Fruit fly (Drosophila melanogaster) whole organism, embryonic: ENCODE data around the gene CG9030.

ENCODE experiments used
- Ada2b ChIP-seq: fragments of 200-800 bp; sonication (Bioruptor generic); IDR thresholded peaks from 2 replicates; pipeline ENCODE4 v1.3.6; 2022; ENCODE audit warnings: missing biosample characterization, missing genetic modification characterization
- B-H1 ChIP-seq: fragments of 200-800 bp; sonication (Bioruptor generic); IDR thresholded peaks from 3 replicates; pipeline ENCODE4 v1.3.6; 2022; ENCODE audit warnings: missing biosample characterization, missing genetic modification characterization
- B-H2 ChIP-seq: fragments of 200-800 bp; sonication (Bioruptor generic); optimal IDR thresholded peaks from 2 replicates; lab custom pipeline; 2018; ENCODE audit warnings: missing biosample characterization, mild to moderate bottlenecking, missing genetic modification characterization
- Blimp-1 ChIP-seq: fragments of 200-800 bp; sonication (Bioruptor generic); optimal IDR thresholded peaks from 3 replicates; lab custom pipeline; 2018; ENCODE audit warnings: missing biosample characterization, missing genetic modification characterization, mild to moderate bottlenecking, moderate library complexity, missing genetic modification reagents
- Bteb2 ChIP-seq: fragments of 200-800 bp; sonication (Bioruptor generic); optimal IDR thresholded peaks from 2 replicates; lab custom pipeline; 2016; ENCODE audit warnings: missing biosample characterization, missing genetic modification characterization
- C15 ChIP-seq: fragments of 200-800 bp; sonication (Bioruptor generic); IDR thresholded peaks from 3 replicates; pipeline ENCODE4 v1.3.6; 2022; ENCODE audit warnings: missing biosample characterization, missing genetic modification characterization
- CG11093 ChIP-seq: fragments of 200-800 bp; sonication (Bioruptor generic); IDR thresholded peaks from 3 replicates; pipeline ENCODE4 v1.3.6; 2022; ENCODE audit warnings: missing biosample characterization, missing genetic modification characterization
- CG13624 ChIP-seq: fragments of 200-800 bp; sonication (Bioruptor generic); optimal IDR thresholded peaks from 2 replicates; lab custom pipeline; 2016; ENCODE audit warnings: missing biosample characterization, missing genetic modification characterization
- CG16815 ChIP-seq: fragments of 200-800 bp; sonication (Bioruptor generic); optimal IDR thresholded peaks from 3 replicates; lab custom pipeline; 2017; ENCODE audit warnings: missing biosample characterization, mild to moderate bottlenecking, missing genetic modification characterization
- CG17359 ChIP-seq: fragments of 200-800 bp; sonication (Bioruptor generic); optimal IDR thresholded peaks from 3 replicates; lab custom pipeline; 2018; ENCODE audit warnings: missing biosample characterization, mild to moderate bottlenecking, missing genetic modification characterization, moderate library complexity
- CG2678 ChIP-seq: fragments of 200-800 bp; sonication (Bioruptor generic); optimal IDR thresholded peaks from 3 replicates; lab custom pipeline; 2019; ENCODE audit warnings: missing biosample characterization, mild to moderate bottlenecking, missing genetic modification characterization, moderate library complexity
- CG3065 ChIP-seq: fragments of 200-800 bp; sonication (Bioruptor generic); optimal IDR thresholded peaks from 2 replicates; lab custom pipeline; 2016; ENCODE audit warnings: missing biosample characterization, missing genetic modification characterization
- CG31441 ChIP-seq: fragments of 200-800 bp; sonication (Bioruptor generic); IDR thresholded peaks from 2 replicates; pipeline ENCODE4 v1.3.6; 2022; ENCODE audit warnings: missing biosample characterization, missing genetic modification characterization
- CG3726 ChIP-seq: fragments of 200-800 bp; sonication (Bioruptor generic); IDR thresholded peaks from 3 replicates; pipeline ENCODE4, ENCODE4 v1.3.6; 2022; ENCODE audit warnings: missing biosample characterization, missing genetic modification characterization
- CG6765 ChIP-seq: fragments of 200-800 bp; sonication (Bioruptor generic); optimal IDR thresholded peaks from 3 replicates; lab custom pipeline; 2017; ENCODE audit warnings: missing biosample characterization, mild to moderate bottlenecking, missing genetic modification characterization
- CG6813 ChIP-seq: fragments of 200-800 bp; sonication (Bioruptor generic); optimal IDR thresholded peaks from 2 replicates; lab custom pipeline; 2017; ENCODE audit warnings: missing biosample characterization, missing genetic modification characterization, mild to moderate bottlenecking, moderate library complexity, missing genetic modification reagents
- CG7556 ChIP-seq: fragments of 200-800 bp; sonication (Bioruptor generic); optimal IDR thresholded peaks from 2 replicates; lab custom pipeline; 2017; ENCODE audit warnings: missing biosample characterization, mild to moderate bottlenecking, missing genetic modification characterization
- CG7786 ChIP-seq: fragments of 200-800 bp; sonication (Bioruptor generic); optimal IDR thresholded peaks from 2 replicates; lab custom pipeline; 2016; ENCODE audit warnings: missing biosample characterization, missing genetic modification characterization
- CG8089 ChIP-seq: fragments of 200-800 bp; sonication (Bioruptor generic); optimal IDR thresholded peaks from 3 replicates; lab custom pipeline; 2016; ENCODE audit warnings: missing biosample characterization, missing genetic modification characterization
- CG8290 ChIP-seq, 3 experiments: fragments of 200-800 bp; sonication (Bioruptor generic); optimal IDR thresholded peaks; 2 replicates each; lab custom pipeline; 2016 to 2019; ENCODE audit warnings: missing biosample characterization in 3 of 3, missing genetic modification characterization in 3 of 3, mild to moderate bottlenecking in 2 of 3, moderate library complexity in 1 of 3
- CG8388 ChIP-seq: fragments of 200-800 bp; sonication (Bioruptor generic); optimal IDR thresholded peaks from 2 replicates; lab custom pipeline; 2019; ENCODE audit warnings: missing biosample characterization, mild to moderate bottlenecking, missing genetic modification characterization, moderate library complexity
- Fer2 ChIP-seq: fragments of 200-800 bp; sonication (Bioruptor generic); optimal IDR thresholded peaks from 2 replicates; lab custom pipeline; 2018; ENCODE audit warnings: missing biosample characterization, mild to moderate bottlenecking, missing genetic modification characterization, moderate library complexity
- Hey ChIP-seq: fragments of 200-800 bp; sonication (Bioruptor generic); optimal IDR thresholded peaks from 3 replicates; lab custom pipeline; 2018; ENCODE audit warnings: missing biosample characterization, mild to moderate bottlenecking, missing genetic modification characterization
- Hr78 ChIP-seq, 2 experiments: fragments of 200-800 bp in 1 of 2; fragments of >200 bp in 1 of 2; sonication (Bioruptor generic) in 1 of 2; optimal IDR thresholded peaks; 2 replicates each; lab custom pipeline; 2017 to 2019; ENCODE audit warnings: missing biosample characterization in 2 of 2, missing genetic modification characterization in 2 of 2, mild to moderate bottlenecking in 1 of 2, moderate library complexity in 1 of 2
- MBD-R2 ChIP-seq: fragments of 200-800 bp; sonication (Bioruptor generic); IDR thresholded peaks from 2 replicates; pipeline ENCODE4 v1.3.6; 2022; ENCODE audit warnings: missing biosample characterization, missing genetic modification characterization
- Meics ChIP-seq: fragments of 200-800 bp; sonication (Bioruptor generic); optimal IDR thresholded peaks from 2 replicates; lab custom pipeline; 2017; ENCODE audit warnings: missing biosample characterization, mild to moderate bottlenecking, missing genetic modification characterization
- NC2α ChIP-seq: fragments of 200-800 bp; sonication (Bioruptor generic); optimal IDR thresholded peaks from 2 replicates; lab custom pipeline; 2016; ENCODE audit warnings: missing biosample characterization, missing genetic modification characterization
- Oli ChIP-seq: fragments of 200-800 bp; sonication (Bioruptor generic); optimal IDR thresholded peaks from 2 replicates; lab custom pipeline; 2018; ENCODE audit warnings: missing biosample characterization, mild to moderate bottlenecking, missing genetic modification characterization, moderate library complexity
- Sry-β ChIP-seq: fragments of 200-800 bp; sonication (Bioruptor generic); optimal IDR thresholded peaks from 2 replicates; lab custom pipeline; 2018; ENCODE audit warnings: missing biosample characterization, mild to moderate bottlenecking, missing genetic modification characterization, moderate library complexity
- Tbp ChIP-seq: fragments of >200 bp; optimal IDR thresholded peaks from 2 replicates; lab custom pipeline; 2018; ENCODE audit warnings: missing biosample characterization, missing genetic modification characterization
- al ChIP-seq: fragments of 200-800 bp; sonication (Bioruptor generic); IDR thresholded peaks from 2 replicates; pipeline ENCODE4 v1.3.6; 2022; ENCODE audit warnings: missing biosample characterization, missing genetic modification characterization
- btn ChIP-seq: fragments of 200-800 bp; sonication (Bioruptor generic); optimal IDR thresholded peaks from 2 replicates; lab custom pipeline; 2016; ENCODE audit warnings: missing biosample characterization, missing genetic modification characterization
- cato ChIP-seq: fragments of 200-800 bp; sonication (Bioruptor generic); optimal IDR thresholded peaks from 2 replicates; lab custom pipeline; 2016; ENCODE audit warnings: missing biosample characterization, missing genetic modification characterization, borderline replicate concordance
- ems ChIP-seq: fragments of 200-800 bp; sonication (Bioruptor generic); optimal IDR thresholded peaks from 3 replicates; lab custom pipeline; 2016; ENCODE audit warnings: missing biosample characterization, missing genetic modification characterization
- esg ChIP-seq: fragments of 200-800 bp; sonication (Bioruptor generic); conservative IDR thresholded peaks from 2 replicates; pipeline ENCODE4 v1.3.6; 2022; ENCODE audit warnings: missing biosample characterization, missing genetic modification characterization
- fd3F ChIP-seq: fragments of 200-800 bp; sonication (Bioruptor generic); optimal IDR thresholded peaks from 2 replicates; lab custom pipeline; 2018; ENCODE audit warnings: missing biosample characterization, mild to moderate bottlenecking, missing genetic modification characterization, moderate library complexity
- gcm ChIP-seq: fragments of 200-800 bp; sonication (Bioruptor generic); optimal IDR thresholded peaks from 2 replicates; lab custom pipeline; 2019; ENCODE audit warnings: missing biosample characterization, mild to moderate bottlenecking, missing genetic modification characterization, moderate library complexity
- gsb-n ChIP-seq: fragments of 200-800 bp; sonication (Bioruptor generic); optimal IDR thresholded peaks from 3 replicates; lab custom pipeline; 2018; ENCODE audit warnings: missing biosample characterization, mild to moderate bottlenecking, missing genetic modification characterization
- hkb ChIP-seq, 2 experiments: fragments of 200-800 bp in 1 of 2; fragments of >200 bp in 1 of 2; sonication (Bioruptor generic) in 1 of 2; IDR thresholded peaks in 1 of 2; optimal IDR thresholded peaks in 1 of 2; 2 replicates each; pipeline versions ENCODE4 v1.3.6 to Lab custom; 2017 to 2022; ENCODE audit warnings: missing biosample characterization in 1 of 2, missing genetic modification characterization in 1 of 2
- lola ChIP-seq, 3 experiments: fragments of >200 bp in 2 of 3; fragments of 200-800 bp in 1 of 3; sonication (Bioruptor generic) in 1 of 3; optimal IDR thresholded peaks; 2 replicates each; lab custom pipeline; 2017 to 2019; ENCODE audit warnings: missing biosample characterization in 3 of 3, missing genetic modification characterization in 3 of 3, mild to moderate bottlenecking in 1 of 3, moderate library complexity in 1 of 3
- pho ChIP-seq: fragments of 200-800 bp; sonication (Bioruptor generic); optimal IDR thresholded peaks from 2 replicates; lab custom pipeline; 2016; ENCODE audit warnings: missing biosample characterization, missing genetic modification characterization
- sim ChIP-seq: fragments of 200-800 bp; sonication (Bioruptor generic); IDR thresholded peaks from 2 replicates; pipeline ENCODE4 v1.3.6; 2022; ENCODE audit warnings: missing biosample characterization, missing genetic modification characterization
- stc ChIP-seq: fragments of 200-800 bp; sonication (Bioruptor generic); IDR thresholded peaks from 2 replicates; pipeline ENCODE4 v1.3.6; 2022; ENCODE audit warnings: missing biosample characterization, missing genetic modification characterization
- tin ChIP-seq: fragments of 200-800 bp; sonication (Bioruptor generic); optimal IDR thresholded peaks from 3 replicates; lab custom pipeline; 2016; ENCODE audit warnings: missing biosample characterization, missing genetic modification characterization
- tna ChIP-seq: fragments of 200-800 bp; sonication (Bioruptor generic); IDR thresholded peaks from 2 replicates; pipeline ENCODE4 v1.3.6; 2022; ENCODE audit warnings: missing biosample characterization, missing genetic modification characterization; ENCODE audit not compliant: partially characterized antibody
- vnd ChIP-seq: fragments of 200-800 bp; sonication (Bioruptor generic); IDR thresholded peaks from 3 replicates; pipeline ENCODE4 v1.3.6; 2022; ENCODE audit warnings: missing biosample characterization, missing genetic modification characterization; ENCODE audit not compliant: partially characterized antibody
- wor ChIP-seq: fragments of 200-800 bp; sonication (Bioruptor generic); IDR thresholded peaks from 2 replicates; pipeline ENCODE4 v1.3.6; 2022; ENCODE audit warnings: missing biosample characterization, missing genetic modification characterization
- zf30C ChIP-seq: fragments of 200-800 bp; sonication (Bioruptor generic); optimal IDR thresholded peaks from 3 replicates; lab custom pipeline; 2018; ENCODE audit warnings: missing biosample characterization, mild to moderate bottlenecking, missing genetic modification characterization

The CG9030 gene

DNA sequence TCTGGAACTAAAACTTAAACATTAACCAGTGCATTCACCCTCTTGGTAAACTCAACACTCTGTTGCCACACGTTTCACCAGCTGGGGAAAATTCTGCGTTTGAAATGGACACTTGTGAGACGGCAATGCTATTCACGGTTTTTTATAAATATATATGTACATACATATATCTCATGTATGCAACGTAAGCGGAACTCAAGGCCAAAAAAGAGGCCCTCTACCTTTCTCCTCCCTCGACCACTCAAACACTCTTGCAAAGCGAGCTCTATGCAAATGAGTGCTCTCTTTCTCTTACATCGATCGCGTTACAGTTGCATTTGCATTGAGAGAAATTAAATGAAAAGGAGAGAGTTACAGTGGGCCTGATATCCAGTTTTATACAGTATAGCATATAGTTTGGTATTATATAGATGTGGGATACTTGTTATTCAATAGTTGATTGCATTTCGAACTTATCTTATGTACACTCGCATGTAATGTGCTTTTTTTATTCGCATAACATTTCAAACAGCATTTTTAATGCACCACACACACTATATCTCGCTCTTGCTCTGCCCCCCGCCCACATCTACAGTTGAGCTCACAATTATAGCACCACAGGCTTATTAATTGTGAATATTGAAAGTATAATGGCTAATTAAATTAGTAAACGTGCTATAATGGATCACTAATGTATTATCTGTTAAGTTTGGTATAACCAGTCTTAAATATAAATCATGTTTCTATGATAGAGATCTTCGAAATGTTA lies 2.6 kb downstream of the CG9030 start (continued):
- no peak for TF ChIP-seq wor (GFP tag; lab: Robert Waterston, UW)
- no peak for TF ChIP-seq ems (GFP tag; lab: Kevin White, UChicago)
- TF ChIP-seq CG3726 (GFP tag; lab: Robert Waterston, UW) = peak; percentile 23; the same call in 1 of the 3 replicates
- peak; percentile 49 for TF ChIP-seq CG7556 (GFP tag; lab: Kevin White, UChicago)
- TF ChIP-seq cato (GFP tag; lab: Kevin White, UChicago) = peak; percentile 18
- TF ChIP-seq al (GFP tag; lab: Robert Waterston, UW) = no peak
- peak; percentile 64 for TF ChIP-seq CG31441
- no peak; the same call in 1 of the 2 replicates for TF ChIP-seq stc
- no peak for TF ChIP-seq Hr78 (GFP tag; optimal IDR thresholded peaks at IDR 0.05; lab: Kevin White, UChicago)
- TF ChIP-seq Sry-β (GFP tag; lab: Kevin White, UChicago) = no peak
- TF ChIP-seq C15 (GFP tag; lab: Robert Waterston, UW) = no peak
- TF ChIP-seq btn (GFP tag; lab: Kevin White, UChicago) = peak; percentile 16
- TF ChIP-seq vnd (GFP tag; lab: Robert Waterston, UW) = no peak
- peak in 1 of 3 experiments; percentile 38 for TF ChIP-seq lola (GFP tag; optimal IDR thresholded peaks at IDR 0.05; lab: Kevin White, UChicago)
- TF ChIP-seq Bteb2 = no peak
- TF ChIP-seq pho = no peak
- no peak for TF ChIP-seq CG8089
- no peak for TF ChIP-seq B-H1 (GFP tag; lab: Robert Waterston, UW)
- TF ChIP-seq CG8388 (GFP tag; lab: Kevin White, UChicago) = peak; percentile 77
- peak; percentile 13 for TF ChIP-seq gsb-n (tag; lab: Kevin White, UChicago)
- no peak for TF ChIP-seq MBD-R2 (GFP tag; lab: Robert Waterston, UW)
- no peak for TF ChIP-seq CG6813
- no peak for TF ChIP-seq Hey
- TF ChIP-seq hkb (optimal IDR thresholded peaks at IDR 0.05; lab: Kevin White, UChicago) = no peak
- peak; percentile 29; the same call in 1 of the 2 replicates for TF ChIP-seq hkb (GFP tag; IDR thresholded peaks at IDR 0.05; lab: Robert Waterston, UW)
- TF ChIP-seq Oli (tag; lab: Kevin White, UChicago) = peak; percentile 57
- TF ChIP-seq CG6765 (GFP tag; lab: Kevin White, UChicago) = no peak
- TF ChIP-seq CG17359 (tag; lab: Kevin White, UChicago) = peak; percentile 72
- no peak for TF ChIP-seq B-H2
- TF ChIP-seq CG2678 (tag; lab: Kevin White, UChicago) = peak; percentile 68
- no peak for TF ChIP-seq Fer2
- TF ChIP-seq Meics (GFP tag; lab: Kevin White, UChicago) = peak; percentile 18
- TF ChIP-seq CG16815 = peak; percentile 10
- no peak for TF ChIP-seq NC2α
- TF ChIP-seq CG3065 (GFP tag; lab: Kevin White, UChicago) = no peak
- peak; percentile 58 for TF ChIP-seq Blimp-1 (GFP tag; lab: Kevin White, UChicago)
- no peak for TF ChIP-seq CG8290 (GFP tag; optimal IDR thresholded peaks at IDR 0.05; lab: Kevin White, UChicago)
- peak in 1 of 2 experiments; percentile 41 for TF ChIP-seq CG8290 (tag; optimal IDR thresholded peaks at IDR 0.05; lab: Kevin White, UChicago)
- peak; percentile 9 for TF ChIP-seq zf30C
- no peak for TF ChIP-seq fd3F (GFP tag; lab: Kevin White, UChicago)
- no peak for TF ChIP-seq CG11093 (GFP tag; lab: Robert Waterston, UW)
- TF ChIP-seq CG13624 = no peak
- TF ChIP-seq gcm (GFP tag; lab: Kevin White, UChicago) = peak; percentile 11
- no peak for TF ChIP-seq CG7786 (GFP tag; lab: Kevin White, UChicago)
- no peak for TF ChIP-seq tna (GFP tag; lab: Robert Waterston, UW)
- TF ChIP-seq sim (GFP tag; lab: Robert Waterston, UW) = peak; percentile 15; the same call in 1 of the 2 replicates
- TF ChIP-seq esg (GFP tag; lab: Robert Waterston, UW) = no peak; the same call in 1 of the 2 replicates
- TF ChIP-seq Tbp = no peak
- TF ChIP-seq Ada2b (GFP tag; lab: Robert Waterston, UW) = 0 out of 2 replicates have a peak, but pooled peaks have one; percentile 7
- TF ChIP-seq tin (GFP tag; lab: Kevin White, UChicago) = peak; percentile 36
